Worm (Caenorhabditis elegans): ENCODE data around the gene C50D2.7.

ce11 chrII:47280-47679 is 47.8 kb downstream of the C50D2.7 start, which contains the start of gene C23H3.5:
- TF ChIP-seq nhr-12 (tag; optimal IDR thresholded peaks at IDR 0.05) (no peak), unc-62 (GFP tag; optimal IDR thresholded peaks at IDR 0.05) (no peak), hlh-1 (tag; optimal IDR thresholded peaks at IDR 0.05) (no peak), pha-4 (tag; optimal IDR thresholded peaks at IDR 0.05) (no peak), flh-1 (GFP tag; optimal IDR thresholded peaks at IDR 0.05) (no peak), sem-2 (GFP tag; optimal IDR thresholded peaks at IDR 0.05) (no peak), ces-1 (GFP tag; optimal IDR thresholded peaks at IDR 0.05) (no peak), unc-39 (tag; optimal IDR thresholded peaks at IDR 0.05) (no peak), nhr-237 (tag; optimal IDR thresholded peaks at IDR 0.05) (no peak)

Data from whole organism, mixed stage, embryonic.